Worm (Caenorhabditis elegans): ENCODE results near the gene wrt-8.

ce11 chrV:15310780-15311179 is 33.6 kb downstream of the wrt-8 start, which contains the start of gene irld-62:
- TF ChIP-seq unc-62 (GFP tag; optimal IDR thresholded peaks at IDR 0.05) (no peak), elt-3 (tag; optimal IDR thresholded peaks at IDR 0.05) (no peak), lin-13 (tag; optimal IDR thresholded peaks at IDR 0.05) (no peak), snpc-4 (tag; optimal IDR thresholded peaks at IDR 0.05) (no peak), nhr-28 (tag; optimal IDR thresholded peaks at IDR 0.05) (no peak), sptf-1 (tag; optimal IDR thresholded peaks at IDR 0.05) (no peak), elt-1 (tag; optimal IDR thresholded peaks at IDR 0.05; ENCODE audit: borderline replicate concordance, insufficient read depth) (no peak), ztf-11 (tag; optimal IDR thresholded peaks at IDR 0.05) (no peak), blmp-1 (tag; optimal IDR thresholded peaks at IDR 0.05) (no peak), tbx-8 (GFP tag; optimal IDR thresholded peaks at IDR 0.05) (no peak), lsy-2 (tag; optimal IDR thresholded peaks at IDR 0.05) (no peak)

Data from whole organism, mixed stage, embryonic.